Fruit fly (Drosophila melanogaster): ENCODE results near the gene Mnt.
A peak's percentile ranks its signal among the peaks of the same experiment; 100 is the strongest.

DNA sequence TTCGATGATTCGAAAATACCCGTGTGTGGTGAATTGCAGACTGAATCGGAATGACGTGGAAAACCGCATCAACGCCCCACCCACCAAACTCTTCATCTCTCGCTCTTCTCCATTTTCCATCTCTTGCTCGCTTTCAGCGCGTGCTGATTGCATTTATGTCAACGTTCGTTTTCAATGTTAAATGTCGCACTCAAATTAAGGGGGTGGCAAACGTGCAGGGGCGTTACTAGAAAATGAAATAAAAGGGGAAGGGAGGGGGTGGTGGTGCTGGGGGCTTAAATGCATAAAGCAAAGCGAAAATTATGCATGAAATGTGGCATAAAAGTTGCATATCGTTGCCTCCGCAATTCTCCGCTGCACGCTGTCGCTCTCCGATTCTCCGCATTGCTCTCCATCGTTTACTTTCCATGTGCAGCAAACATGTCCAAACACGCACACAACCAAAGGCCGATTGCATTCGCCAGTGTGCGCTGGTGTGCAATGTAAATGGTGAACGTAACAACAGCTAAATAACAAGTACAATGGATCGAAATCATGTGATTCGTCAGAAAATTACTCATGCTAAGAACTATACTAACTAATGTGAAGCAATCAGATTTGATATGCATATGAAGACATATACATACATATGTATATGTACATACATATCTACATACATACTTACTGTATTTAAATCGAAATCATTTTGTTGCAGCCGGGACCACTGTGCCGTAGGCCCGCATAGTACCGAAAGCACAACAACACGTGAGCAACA lies 10.3 kb downstream of the Mnt start:
- peak; percentile 94 for TF ChIP-seq CG12605 (GFP tag; IDR thresholded peaks at IDR 0.05)
- peak; percentile 95 for TF ChIP-seq Pif1B (GFP tag; optimal IDR thresholded peaks at IDR 0.05)
- peak; percentile 96 for TF ChIP-seq CG8159 (tag; optimal IDR thresholded peaks at IDR 0.05)
- TF ChIP-seq CG34367 (tag; optimal IDR thresholded peaks at IDR 0.05): peak; percentile 97
- peak; percentile 89 for TF ChIP-seq CG32121 (GFP tag; IDR thresholded peaks at IDR 0.05)
- TF ChIP-seq CG8301 (tag; optimal IDR thresholded peaks at IDR 0.05): peak; percentile 95
- TF ChIP-seq CG4496 (GFP tag; IDR thresholded peaks at IDR 0.05): peak; percentile 95
- TF ChIP-seq D1 (tag; optimal IDR thresholded peaks at IDR 0.05): peak; percentile 82

Measured in whole organism, pupa.